Worm (Caenorhabditis elegans): ENCODE results near the gene F40G9.7.

DNA sequence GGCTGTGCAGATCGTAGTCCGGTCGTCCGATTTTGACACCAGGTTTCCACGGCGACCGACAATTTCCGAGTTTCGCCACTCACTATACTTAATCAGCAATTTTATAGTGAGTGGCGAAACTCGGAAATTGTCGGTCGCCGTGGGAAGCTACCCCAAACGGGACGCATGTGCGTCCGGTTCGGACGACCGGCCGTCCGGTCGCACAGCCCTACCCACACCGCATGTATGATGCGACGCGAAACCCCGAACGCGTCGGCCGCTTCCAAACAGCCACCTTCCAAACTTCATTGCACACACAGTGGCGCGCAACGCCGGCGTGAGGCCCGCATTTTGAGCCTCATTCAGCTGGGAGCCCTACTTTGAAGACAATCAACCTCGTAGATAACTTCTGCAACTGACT, 14.4 kb upstream of the F40G9.7 start:
- no peak for TF ChIP-seq nhr-11 (tag; optimal IDR thresholded peaks at IDR 0.05)
- TF ChIP-seq rnt-1 (tag; optimal IDR thresholded peaks at IDR 0.05), result no peak
- no peak for TF ChIP-seq ceh-6 (GFP tag; optimal IDR thresholded peaks at IDR 0.05)
- no peak for TF ChIP-seq dmd-4 (tag; optimal IDR thresholded peaks at IDR 0.05; ENCODE audit: borderline replicate concordance)
- no peak for TF ChIP-seq unc-55 (GFP tag; optimal IDR thresholded peaks at IDR 0.05)
- no peak for TF ChIP-seq tbx-2 (tag; optimal IDR thresholded peaks at IDR 0.05)
